Fruit fly (Drosophila melanogaster): Measurements from ENCODE around the gene CG12224.

Gene CG12224

DNA sequence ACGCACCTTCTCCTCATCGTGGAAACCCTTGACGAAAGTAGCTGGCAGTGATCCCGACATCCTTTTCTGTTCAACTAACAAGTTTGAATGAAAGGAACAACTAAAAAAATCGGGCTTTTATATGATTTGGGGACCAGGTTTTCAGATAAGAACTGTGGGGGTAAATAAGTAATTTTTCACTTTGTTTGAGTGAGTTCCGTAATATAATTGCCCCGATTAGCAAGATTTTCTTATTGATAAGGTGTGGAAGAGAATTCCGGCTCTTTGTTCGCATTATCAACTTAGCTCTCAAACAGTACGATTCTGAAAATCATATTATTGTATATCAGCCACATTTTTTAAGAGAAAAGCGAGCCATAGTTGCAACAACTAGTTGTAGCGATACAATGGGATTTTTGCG, at the start of gene CG12224:
Gene CG12224 (minus strand): TSS at position 101 of the 400 bp plus-strand sequence.
- TF ChIP-seq Sin3A (optimal IDR thresholded peaks at IDR 0.05) (no peak), insv (optimal IDR thresholded peaks at IDR 0.05) (no peak), h (optimal IDR thresholded peaks at IDR 0.05) (no peak), Myc (optimal IDR thresholded peaks at IDR 0.05) (no peak), ttk (optimal IDR thresholded peaks at IDR 0.05) (no peak), psq (optimal IDR thresholded peaks at IDR 0.05) (no peak)

DNA sequence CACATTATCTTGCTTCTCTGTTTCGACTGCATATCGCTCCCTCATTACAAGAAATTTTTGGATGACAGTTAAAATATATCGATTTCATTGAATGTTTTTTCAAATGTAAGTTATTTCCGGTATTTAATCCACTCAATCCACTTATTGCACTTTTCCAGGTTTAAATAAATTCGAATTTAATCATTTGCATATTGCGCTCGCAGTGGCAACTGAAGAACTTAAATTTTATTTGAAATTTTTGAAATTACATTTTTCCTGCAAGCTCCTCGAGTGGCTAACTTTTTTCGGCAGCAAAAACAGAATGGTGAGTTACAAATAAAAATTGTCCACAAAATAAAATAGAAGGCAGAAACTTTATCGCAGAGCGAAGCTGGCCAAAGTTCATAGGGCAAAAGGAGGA, 49.8 kb upstream of the CG12224 start, which contains the start of the genes CG31358, CG42504 and CG42505:
Gene CG31358 (minus strand): TSS at position 101 of the 400 bp plus-strand sequence.
Gene CG42504 (minus strand): TSS at position 101 of the 400 bp plus-strand sequence.
Gene CG42505 (minus strand): TSS at position 101 of the 400 bp plus-strand sequence.
- TF ChIP-seq ttk (optimal IDR thresholded peaks at IDR 0.05) (no peak), Myc (optimal IDR thresholded peaks at IDR 0.05) (no peak), h (optimal IDR thresholded peaks at IDR 0.05) (no peak), Sin3A (optimal IDR thresholded peaks at IDR 0.05) (no peak), psq (optimal IDR thresholded peaks at IDR 0.05) (no peak), insv (optimal IDR thresholded peaks at IDR 0.05) (no peak)

DNA sequence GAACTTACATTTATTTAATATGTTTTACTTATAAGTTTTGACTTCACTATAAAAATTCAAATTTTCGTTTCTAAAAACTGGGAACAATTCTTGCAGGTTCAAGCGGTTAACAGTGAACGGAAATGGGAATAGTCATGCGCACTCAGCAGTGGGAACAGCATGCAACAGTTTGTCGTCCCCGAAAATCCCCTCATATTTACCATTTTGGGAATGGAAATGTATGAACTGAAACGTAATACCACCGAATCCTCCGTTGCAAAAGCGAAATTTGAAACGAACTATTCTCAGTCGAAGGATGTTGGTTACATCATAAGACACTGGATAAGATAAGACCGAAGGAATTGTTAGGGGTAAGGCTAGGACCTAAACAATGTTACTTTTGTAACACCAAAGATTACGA, 39.1 kb upstream of the CG12224 start:
- TF ChIP-seq h (optimal IDR thresholded peaks at IDR 0.05) (no peak), Sin3A (optimal IDR thresholded peaks at IDR 0.05) (no peak), psq (optimal IDR thresholded peaks at IDR 0.05) (no peak), Myc (optimal IDR thresholded peaks at IDR 0.05) (no peak), insv (optimal IDR thresholded peaks at IDR 0.05) (no peak)

DNA sequence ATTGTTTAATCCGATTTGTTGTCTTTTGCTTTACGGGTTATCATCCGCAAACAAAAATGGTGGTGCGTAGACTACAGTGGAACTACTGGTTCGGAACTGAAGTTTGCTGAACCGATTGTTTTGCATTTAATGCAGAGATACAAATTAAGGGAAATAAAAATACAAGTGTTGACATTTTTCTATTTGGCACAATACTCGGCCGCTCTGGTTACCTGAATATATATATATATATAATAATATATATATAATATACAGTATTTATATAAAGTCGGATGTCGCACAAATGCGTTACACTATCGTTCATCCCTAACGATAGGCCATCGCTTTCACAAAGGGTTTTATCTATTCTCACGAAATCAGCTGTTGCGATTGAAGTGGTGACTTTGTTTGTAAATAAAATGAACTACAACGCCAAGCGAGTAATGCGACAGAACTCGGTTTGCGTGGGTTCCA, 35.0 kb upstream of the CG12224 start, which contains the start of the genes DCAF12 and Spt3:
Gene DCAF12 (minus strand): TSS at position 204 of the 453 bp plus-strand sequence.
Gene Spt3 (plus strand): TSS at position 329 of the 453 bp plus-strand sequence.
- TF ChIP-seq Myc (optimal IDR thresholded peaks at IDR 0.05), result no peak
- no peak for TF ChIP-seq psq (optimal IDR thresholded peaks at IDR 0.05)
- TF ChIP-seq insv (optimal IDR thresholded peaks at IDR 0.05), result no peak
- TF ChIP-seq Sin3A (optimal IDR thresholded peaks at IDR 0.05), result no peak

DNA sequence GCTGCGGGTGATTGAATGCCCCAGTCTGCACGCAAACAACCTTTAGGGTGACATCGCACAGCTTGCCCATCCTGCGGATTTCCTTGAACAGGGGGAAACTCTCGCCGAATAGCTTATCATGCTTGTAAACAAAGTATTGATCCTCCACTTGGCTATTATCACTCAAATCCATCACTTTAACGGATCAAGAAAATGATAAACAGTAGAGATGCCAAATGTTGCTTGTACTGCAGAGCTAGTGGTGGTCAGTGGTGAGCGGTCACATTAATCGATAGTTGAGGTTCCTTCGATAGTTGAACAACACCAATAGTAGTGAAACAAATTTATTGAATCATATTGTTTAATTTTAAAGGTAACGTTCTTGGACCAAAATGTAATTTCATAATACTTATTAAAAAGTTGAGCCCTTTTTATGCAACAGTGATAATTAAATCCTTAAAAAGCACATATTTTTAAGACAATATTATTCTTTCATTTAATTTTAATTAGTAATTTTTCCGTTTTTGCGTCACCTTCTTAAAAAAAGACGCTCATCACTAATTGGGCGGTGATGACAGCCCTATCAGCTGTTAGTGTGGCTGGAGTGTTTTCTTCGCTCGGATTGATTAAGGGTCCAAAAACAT, 28.5 kb upstream of the CG12224 start, which contains the start of the genes KLHL18 and GCC185:
Gene KLHL18 (minus strand): TSS at position 233 of the 623 bp plus-strand sequence.
Gene GCC185 (plus strand): TSS at position 571 of the 623 bp plus-strand sequence.
- no peak for TF ChIP-seq psq (optimal IDR thresholded peaks at IDR 0.05)
- TF ChIP-seq Myc (optimal IDR thresholded peaks at IDR 0.05), result no peak
- no peak for TF ChIP-seq Sin3A (optimal IDR thresholded peaks at IDR 0.05)
- no peak for TF ChIP-seq ttk (optimal IDR thresholded peaks at IDR 0.05)
- no peak for TF ChIP-seq h (optimal IDR thresholded peaks at IDR 0.05)
- no peak for TF ChIP-seq insv (optimal IDR thresholded peaks at IDR 0.05)

DNA sequence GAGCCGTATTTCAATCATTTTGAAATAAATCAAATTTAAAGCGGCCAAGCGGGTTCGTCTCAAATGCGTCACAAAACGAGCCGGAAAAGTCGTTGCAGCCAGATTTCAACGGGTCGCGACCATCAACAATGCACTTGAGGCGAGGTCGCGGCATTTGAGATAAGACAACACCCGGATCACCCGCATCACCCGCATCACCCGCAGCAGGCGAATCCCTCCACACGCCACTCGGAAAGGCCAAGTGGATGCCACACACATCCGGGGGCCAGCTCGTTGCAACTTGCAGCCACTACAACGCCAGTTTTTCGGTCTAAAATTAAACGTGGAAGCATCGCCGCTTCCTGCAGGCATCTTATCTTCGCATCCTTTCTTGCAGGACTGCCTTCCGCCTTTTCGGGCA, 24.6 kb upstream of the CG12224 start:
- TF ChIP-seq Sin3A (optimal IDR thresholded peaks at IDR 0.05), result no peak
- no peak for TF ChIP-seq h (optimal IDR thresholded peaks at IDR 0.05)
- TF ChIP-seq Myc (optimal IDR thresholded peaks at IDR 0.05), result no peak
- no peak for TF ChIP-seq insv (optimal IDR thresholded peaks at IDR 0.05)
- TF ChIP-seq psq (optimal IDR thresholded peaks at IDR 0.05), result no peak
- no peak for TF ChIP-seq ttk (optimal IDR thresholded peaks at IDR 0.05)

DNA sequence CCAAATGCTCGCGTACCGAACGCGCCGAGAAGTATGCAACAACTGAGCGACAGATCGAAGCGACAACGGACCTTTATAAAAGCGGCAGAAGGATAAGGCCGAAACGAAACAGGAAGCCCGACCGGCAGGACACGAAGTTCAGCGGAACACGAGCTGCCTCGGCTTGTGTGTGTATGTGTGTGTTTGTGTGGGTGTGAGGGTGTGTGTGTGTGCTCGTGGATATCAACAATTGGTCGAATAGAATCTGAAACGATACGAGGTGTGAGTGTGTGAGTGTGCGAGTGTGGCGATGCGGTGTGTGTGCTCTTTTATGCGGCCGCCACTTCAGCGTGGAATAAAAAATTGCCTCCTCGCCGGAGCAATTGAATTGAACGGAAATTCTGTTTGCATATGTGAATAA, 23.6 kb upstream of the CG12224 start, which contains the start of gene Tk:
Gene Tk (minus strand): TSS at position 57 of the 400 bp plus-strand sequence.
- TF ChIP-seq psq (optimal IDR thresholded peaks at IDR 0.05) (no peak), Myc (optimal IDR thresholded peaks at IDR 0.05) (no peak), ttk (optimal IDR thresholded peaks at IDR 0.05) (no peak), insv (optimal IDR thresholded peaks at IDR 0.05) (no peak), Sin3A (optimal IDR thresholded peaks at IDR 0.05) (no peak), h (optimal IDR thresholded peaks at IDR 0.05) (no peak)

DNA sequence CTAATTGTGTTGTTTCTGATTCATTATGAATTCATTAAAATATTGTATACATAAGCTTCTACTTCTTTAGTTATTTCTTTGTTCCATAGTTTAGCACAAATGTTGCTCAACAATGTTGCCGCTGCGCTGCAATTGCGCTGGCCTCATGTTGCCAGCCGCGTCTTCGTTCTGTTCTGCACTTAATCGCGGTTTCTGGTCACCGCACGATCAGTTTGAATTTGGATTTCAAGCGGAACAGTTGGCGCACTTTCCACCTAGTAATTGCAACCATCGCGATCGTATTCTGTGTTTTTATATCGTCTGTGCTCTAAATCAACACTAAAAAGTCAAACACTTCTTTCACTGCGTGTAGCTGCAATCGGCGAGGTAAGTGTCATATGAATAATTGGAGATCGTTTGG, 17.2 kb upstream of the CG12224 start, which contains the start of gene Ect3:
Gene Ect3 (plus strand): TSS at position 205 of the 400 bp plus-strand sequence.
- no peak for TF ChIP-seq insv (optimal IDR thresholded peaks at IDR 0.05)

DNA sequence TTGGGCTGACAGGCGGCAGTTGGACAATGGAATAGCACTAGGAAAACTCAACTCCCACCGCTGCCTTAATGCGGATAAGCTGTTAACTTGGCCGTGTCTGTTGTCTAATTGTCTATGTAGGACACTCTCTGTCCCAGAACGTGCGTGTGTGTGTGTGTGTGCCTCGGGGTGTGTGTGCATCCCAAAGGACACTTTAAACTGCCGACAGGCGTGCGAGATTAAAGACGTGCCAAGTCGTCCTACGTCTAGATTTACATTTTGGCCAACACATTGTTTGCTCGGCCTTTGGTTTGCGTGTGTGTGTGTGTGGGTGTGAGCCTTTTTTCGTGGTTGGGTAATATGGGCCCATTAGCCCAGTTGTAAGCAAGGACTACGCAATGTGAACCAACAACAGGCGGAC, 16.3 kb upstream of the CG12224 start:
- no peak for TF ChIP-seq Sin3A (optimal IDR thresholded peaks at IDR 0.05)
- no peak for TF ChIP-seq psq (optimal IDR thresholded peaks at IDR 0.05)
- TF ChIP-seq ttk (optimal IDR thresholded peaks at IDR 0.05), result no peak
- TF ChIP-seq h (optimal IDR thresholded peaks at IDR 0.05), result no peak
- no peak for TF ChIP-seq insv (optimal IDR thresholded peaks at IDR 0.05)
- no peak for TF ChIP-seq Myc (optimal IDR thresholded peaks at IDR 0.05)

DNA sequence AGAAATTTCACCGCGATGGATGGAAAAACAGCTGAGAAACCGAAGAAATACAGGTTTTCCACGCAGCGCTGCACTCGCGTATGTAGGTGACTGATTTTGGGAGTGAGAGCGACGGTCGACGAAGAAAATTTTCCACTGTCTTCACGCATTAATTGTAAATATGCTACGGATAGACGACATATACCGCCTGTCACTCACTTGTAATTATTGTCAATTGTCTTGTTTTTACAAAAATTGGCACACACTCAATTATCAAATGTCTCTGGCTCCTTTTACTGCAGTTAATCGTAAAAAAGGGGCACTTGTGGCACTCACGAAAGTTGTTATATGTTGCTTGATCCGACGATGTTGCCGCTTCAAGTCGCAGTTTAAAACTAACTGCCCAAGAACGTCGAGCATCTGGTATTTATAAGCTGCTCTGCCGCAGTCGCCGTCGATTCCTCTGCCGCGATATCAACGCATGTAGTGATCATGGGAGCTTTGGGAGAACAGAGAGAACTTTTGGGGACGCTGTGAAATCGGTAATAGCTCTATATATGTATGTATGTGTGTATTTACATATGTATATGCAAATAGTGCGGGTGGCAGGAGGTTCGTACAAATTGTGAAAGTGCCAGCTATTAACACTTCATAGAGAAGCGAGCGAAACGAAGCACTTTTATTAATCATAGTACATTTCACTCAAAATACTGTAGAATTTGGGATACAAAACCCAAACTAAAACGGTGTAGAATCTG, 11.2 kb upstream of the CG12224 start, which contains the start of gene mfas:
Gene mfas (minus strand): TSS at position 382 of the 737 bp plus-strand sequence.
- no peak for TF ChIP-seq Sin3A (optimal IDR thresholded peaks at IDR 0.05)
- no peak for TF ChIP-seq ttk (optimal IDR thresholded peaks at IDR 0.05)
- TF ChIP-seq Myc (optimal IDR thresholded peaks at IDR 0.05), result no peak

DNA sequence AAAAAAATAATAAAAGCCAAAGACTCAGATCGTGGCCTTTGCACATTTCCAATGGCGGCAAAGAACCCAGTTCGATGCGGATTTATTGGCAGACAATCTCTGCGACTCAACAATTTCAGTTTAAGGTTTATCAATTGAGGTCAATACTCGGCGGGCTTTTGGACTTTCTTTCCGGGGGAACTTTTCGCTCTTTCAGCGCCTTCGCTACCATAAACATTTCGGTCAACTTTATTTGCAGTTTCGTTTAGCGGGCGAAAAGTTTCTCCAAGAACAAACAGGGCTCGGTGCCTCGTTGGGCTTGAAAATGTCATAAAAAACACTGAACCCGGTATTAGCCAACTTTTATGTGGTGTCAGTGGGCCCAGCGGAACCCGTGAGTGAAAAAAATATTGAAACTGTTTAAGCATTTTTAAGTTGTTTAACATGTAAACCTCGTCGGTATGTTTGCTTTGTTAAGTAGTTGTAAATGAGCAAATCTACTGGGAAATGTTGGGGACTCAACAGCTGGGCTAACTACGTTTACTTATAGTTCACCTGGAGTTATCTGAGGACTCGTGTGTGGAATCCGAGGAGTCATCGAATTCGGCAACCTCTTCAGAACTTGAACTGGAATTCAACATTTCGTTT, 9.8 kb upstream of the CG12224 start:
- no peak for TF ChIP-seq Sin3A (optimal IDR thresholded peaks at IDR 0.05)
- TF ChIP-seq psq (optimal IDR thresholded peaks at IDR 0.05), result no peak
- TF ChIP-seq Myc (optimal IDR thresholded peaks at IDR 0.05), result no peak
- TF ChIP-seq h (optimal IDR thresholded peaks at IDR 0.05), result no peak
- no peak for TF ChIP-seq ttk (optimal IDR thresholded peaks at IDR 0.05)

DNA sequence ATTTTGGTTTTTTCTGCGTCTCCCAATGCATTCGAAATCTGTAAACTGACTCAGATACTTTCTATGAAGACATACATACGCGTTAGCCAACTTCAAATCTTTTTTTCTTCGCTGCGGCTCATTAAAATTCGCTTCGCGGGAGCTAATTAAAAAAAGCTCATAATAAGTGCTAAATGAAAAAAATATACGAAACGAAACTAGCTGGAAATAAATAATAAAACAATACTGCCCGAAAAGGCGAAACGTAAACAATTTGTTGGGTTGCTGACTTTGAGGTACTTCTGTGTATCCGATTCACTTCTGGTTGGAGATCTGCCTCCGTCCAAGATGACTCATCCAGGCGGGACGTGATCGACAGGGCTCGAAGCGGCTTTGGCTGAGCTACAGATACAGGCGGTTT, 8.1 kb upstream of the CG12224 start:
- TF ChIP-seq insv (optimal IDR thresholded peaks at IDR 0.05) (no peak), h (optimal IDR thresholded peaks at IDR 0.05) (no peak), ttk (optimal IDR thresholded peaks at IDR 0.05) (no peak), Sin3A (optimal IDR thresholded peaks at IDR 0.05) (no peak), psq (optimal IDR thresholded peaks at IDR 0.05) (no peak), Myc (optimal IDR thresholded peaks at IDR 0.05) (no peak)

Measured in Kc167 (cell line).